Fruit fly (Drosophila melanogaster) whole organism, embryonic: ENCODE data around the gene phr6-4.

ENCODE experiments used
- Ada2b ChIP-seq: fragments of 200-800 bp; sonication (Bioruptor generic); IDR thresholded peaks from 2 replicates; pipeline ENCODE4 v1.3.6; 2022; ENCODE audit warnings: missing biosample characterization, missing genetic modification characterization
- Antp ChIP-seq: fragments of 200-800 bp; sonication (Bioruptor generic); optimal IDR thresholded peaks from 3 replicates; lab custom pipeline; 2016; ENCODE audit warnings: missing biosample characterization, missing genetic modification characterization
- Asciz ChIP-seq: fragments of 200-800 bp; sonication (Bioruptor generic); optimal IDR thresholded peaks from 2 replicates; lab custom pipeline; 2017; ENCODE audit warnings: missing biosample characterization, mild to moderate bottlenecking, missing genetic modification characterization, missing genetic modification reagents
- Bgb ChIP-seq: fragments of 200-800 bp; sonication (Bioruptor generic); IDR thresholded peaks from 2 replicates; pipeline ENCODE4 v1.3.6; 2022; ENCODE audit warnings: missing biosample characterization, missing genetic modification characterization; ENCODE audit not compliant: partially characterized antibody
- CG10979 ChIP-seq: fragments of 200-800 bp; sonication (Bioruptor generic); optimal IDR thresholded peaks from 2 replicates; lab custom pipeline; 2018; ENCODE audit warnings: missing biosample characterization, mild to moderate bottlenecking, missing genetic modification characterization, moderate library complexity
- CG11247 ChIP-seq: fragments of 200-800 bp; sonication (Bioruptor generic); IDR thresholded peaks from 2 replicates; pipeline ENCODE4 v1.3.6; 2022; ENCODE audit warnings: missing biosample characterization, missing genetic modification characterization
- CG11456 ChIP-seq: fragments of 200-800 bp; sonication (Bioruptor generic); IDR thresholded peaks from 3 replicates; pipeline ENCODE4 v1.3.6; 2022; ENCODE audit warnings: missing biosample characterization, missing genetic modification characterization
- CG1233 ChIP-seq: fragments of 200-800 bp; sonication (Bioruptor generic); optimal IDR thresholded peaks from 4 replicates; lab custom pipeline; 2018; ENCODE audit warnings: missing biosample characterization, mild to moderate bottlenecking, missing genetic modification characterization
- CG13287 ChIP-seq: fragments of 200-800 bp; sonication (Bioruptor generic); IDR thresholded peaks from 2 replicates; pipeline ENCODE4 v1.3.6; 2022; ENCODE audit warnings: missing biosample characterization, missing genetic modification characterization; ENCODE audit not compliant: partially characterized antibody
- CG14710 ChIP-seq: fragments of 200-800 bp; sonication (Bioruptor generic); optimal IDR thresholded peaks from 3 replicates; lab custom pipeline; 2019; ENCODE audit warnings: missing biosample characterization, mild to moderate bottlenecking, missing genetic modification characterization, moderate library complexity
- CG15269 ChIP-seq: fragments of 200-800 bp; sonication (Bioruptor generic); optimal IDR thresholded peaks from 2 replicates; lab custom pipeline; 2018; ENCODE audit warnings: missing biosample characterization, mild to moderate bottlenecking, missing genetic modification characterization, moderate library complexity
- CG16813 ChIP-seq: fragments of 200-800 bp; sonication (Bioruptor generic); IDR thresholded peaks from 3 replicates; pipeline ENCODE4 v1.3.6; 2022; ENCODE audit warnings: missing biosample characterization, missing genetic modification characterization; ENCODE audit not compliant: partially characterized antibody
- CG17568 ChIP-seq: fragments of 200-800 bp; sonication (Bioruptor generic); optimal IDR thresholded peaks from 2 replicates; lab custom pipeline; 2018; ENCODE audit warnings: missing biosample characterization, mild to moderate bottlenecking, missing genetic modification characterization, moderate library complexity
- CG30431 ChIP-seq: fragments of 200-800 bp; sonication (Bioruptor generic); optimal IDR thresholded peaks from 2 replicates; lab custom pipeline; 2017; ENCODE audit warnings: missing biosample characterization, missing genetic modification characterization
- CG3163 ChIP-seq: fragments of 200-800 bp; sonication (Bioruptor generic); optimal IDR thresholded peaks from 3 replicates; lab custom pipeline; 2016; ENCODE audit warnings: missing biosample characterization, missing genetic modification characterization
- CG3995 ChIP-seq: fragments of 200-800 bp; sonication (Bioruptor generic); optimal IDR thresholded peaks from 3 replicates; lab custom pipeline; 2016; ENCODE audit warnings: missing biosample characterization, missing genetic modification characterization
- CG6765 ChIP-seq: fragments of 200-800 bp; sonication (Bioruptor generic); optimal IDR thresholded peaks from 3 replicates; lab custom pipeline; 2017; ENCODE audit warnings: missing biosample characterization, mild to moderate bottlenecking, missing genetic modification characterization
- CG6791 ChIP-seq: fragments of 200-800 bp; sonication (Bioruptor generic); IDR thresholded peaks from 3 replicates; pipeline ENCODE4 v1.3.6; 2022; ENCODE audit warnings: missing biosample characterization, missing genetic modification characterization; ENCODE audit not compliant: partially characterized antibody
- CG8765 ChIP-seq: fragments of 200-800 bp; sonication (Bioruptor generic); IDR thresholded peaks from 2 replicates; pipeline ENCODE4 v1.3.6; 2022; ENCODE audit warnings: missing biosample characterization, missing genetic modification characterization
- CG9727 ChIP-seq: fragments of 200-800 bp; sonication (Bioruptor generic); optimal IDR thresholded peaks from 3 replicates; lab custom pipeline; 2017; ENCODE audit warnings: missing biosample characterization, mild to moderate bottlenecking, missing genetic modification characterization
- CkIIα-i1 ChIP-seq: fragments of 200-800 bp; sonication (Bioruptor generic); IDR thresholded peaks from 2 replicates; pipeline ENCODE4 v1.3.6; 2022; ENCODE audit warnings: missing biosample characterization, missing genetic modification characterization
- Dip3 ChIP-seq: fragments of 200-800 bp; sonication (Bioruptor generic); optimal IDR thresholded peaks from 3 replicates; lab custom pipeline; 2016; ENCODE audit warnings: missing biosample characterization, missing genetic modification characterization
- Doc2 ChIP-seq: fragments of 200-800 bp; sonication (Bioruptor generic); IDR thresholded peaks from 2 replicates; pipeline ENCODE4 v1.3.6; 2022; ENCODE audit warnings: missing biosample characterization, missing genetic modification characterization
- GATAe ChIP-seq: fragments of 200-800 bp; sonication (Bioruptor generic); conservative IDR thresholded peaks from 2 replicates; pipeline ENCODE4 v1.3.6; 2022; ENCODE audit warnings: missing biosample characterization, missing genetic modification characterization
- Gug ChIP-seq: fragments of 200-800 bp; sonication (Bioruptor generic); IDR thresholded peaks from 4 replicates; pipeline ENCODE4 v1.3.6; 2022; ENCODE audit warnings: missing biosample characterization, missing genetic modification characterization
- Neu2 ChIP-seq: fragments of 200-800 bp; sonication (Bioruptor generic); optimal IDR thresholded peaks from 3 replicates; lab custom pipeline; 2016; ENCODE audit warnings: missing biosample characterization, missing genetic modification characterization, borderline replicate concordance
- Nf-YB ChIP-seq: fragments of 200-800 bp; sonication (Bioruptor generic); optimal IDR thresholded peaks from 3 replicates; lab custom pipeline; 2019; ENCODE audit warnings: missing biosample characterization, mild to moderate bottlenecking, missing genetic modification characterization, moderate library complexity
- NfI ChIP-seq: fragments of 200-800 bp; sonication (Bioruptor generic); optimal IDR thresholded peaks from 3 replicates; lab custom pipeline; 2018; ENCODE audit warnings: missing biosample characterization, mild to moderate bottlenecking, missing genetic modification characterization, moderate library complexity
- Optix ChIP-seq: fragments of 200-800 bp; sonication (Bioruptor generic); IDR thresholded peaks from 3 replicates; pipeline ENCODE4 v1.3.6; 2022; ENCODE audit warnings: missing biosample characterization, missing genetic modification characterization
- Side ChIP-seq: fragments of 200-800 bp; sonication (Bioruptor generic); optimal IDR thresholded peaks from 2 replicates; lab custom pipeline; 2016; ENCODE audit warnings: missing biosample characterization, missing genetic modification characterization
- Sox100B ChIP-seq: fragments of 200-800 bp; sonication (Bioruptor generic); optimal IDR thresholded peaks from 3 replicates; lab custom pipeline; 2018; ENCODE audit warnings: missing biosample characterization, mild to moderate bottlenecking, missing genetic modification characterization
- Tbp ChIP-seq: fragments of >200 bp; optimal IDR thresholded peaks from 2 replicates; lab custom pipeline; 2018; ENCODE audit warnings: missing biosample characterization, missing genetic modification characterization
- ab ChIP-seq: fragments of 200-800 bp; sonication (Bioruptor generic); optimal IDR thresholded peaks from 2 replicates; lab custom pipeline; 2016; ENCODE audit warnings: missing biosample characterization, missing genetic modification characterization
- ap ChIP-seq: fragments of 200-800 bp; sonication (Bioruptor generic); IDR thresholded peaks from 2 replicates; pipeline ENCODE4 v1.3.6; 2022; ENCODE audit warnings: missing biosample characterization, missing genetic modification characterization
- ash1 ChIP-seq: fragments of 200-800 bp; sonication (Bioruptor generic); optimal IDR thresholded peaks from 2 replicates; lab custom pipeline; 2018; ENCODE audit warnings: missing biosample characterization, mild to moderate bottlenecking, missing genetic modification characterization
- bcd ChIP-seq: fragments of 200-800 bp; sonication (Bioruptor generic); optimal IDR thresholded peaks from 2 replicates; lab custom pipeline; 2017; ENCODE audit warnings: missing biosample characterization, mild to moderate bottlenecking, missing genetic modification characterization
- cas ChIP-seq: fragments of 200-800 bp; sonication (Bioruptor generic); IDR thresholded peaks from 2 replicates; pipeline ENCODE4 v1.3.6; 2022; ENCODE audit warnings: missing biosample characterization, missing genetic modification characterization
- cwo ChIP-seq: fragments of 200-800 bp; sonication (Bioruptor generic); optimal IDR thresholded peaks from 3 replicates; lab custom pipeline; 2017; ENCODE audit warnings: missing biosample characterization, missing genetic modification characterization, mild to moderate bottlenecking, moderate library complexity, missing genetic modification reagents
- da ChIP-seq: fragments of 200-800 bp; sonication (Bioruptor generic); optimal IDR thresholded peaks from 2 replicates; lab custom pipeline; 2016; ENCODE audit warnings: missing biosample characterization, missing genetic modification characterization
- exex ChIP-seq: fragments of 200-800 bp; sonication (Bioruptor generic); optimal IDR thresholded peaks from 4 replicates; lab custom pipeline; 2018; ENCODE audit warnings: missing biosample characterization, mild to moderate bottlenecking, missing genetic modification characterization, moderate library complexity
- mirr ChIP-seq: fragments of 200-800 bp; sonication (Bioruptor generic); optimal IDR thresholded peaks from 3 replicates; lab custom pipeline; 2018; ENCODE audit warnings: missing biosample characterization, mild to moderate bottlenecking, missing genetic modification characterization
- phol ChIP-seq: fragments of 200-800 bp; sonication (Bioruptor generic); optimal IDR thresholded peaks from 3 replicates; lab custom pipeline; 2018; ENCODE audit warnings: missing biosample characterization, mild to moderate bottlenecking, missing genetic modification characterization, moderate library complexity
- psq ChIP-seq: fragments of 200-800 bp; sonication (Bioruptor generic); optimal IDR thresholded peaks from 2 replicates; lab custom pipeline; 2017; ENCODE audit warnings: missing biosample characterization, missing genetic modification characterization
- ro ChIP-seq: fragments of 200-800 bp; sonication (Bioruptor generic); IDR thresholded peaks from 2 replicates; pipeline ENCODE4 v1.3.6; 2022; ENCODE audit warnings: missing biosample characterization, missing genetic modification characterization
- schlank ChIP-seq: fragments of 200-800 bp; sonication (Bioruptor generic); optimal IDR thresholded peaks from 2 replicates; lab custom pipeline; 2018; ENCODE audit warnings: missing biosample characterization, mild to moderate bottlenecking, missing genetic modification characterization
- so ChIP-seq: fragments of 200-800 bp; sonication (Bioruptor generic); IDR thresholded peaks from 3 replicates; pipeline ENCODE4 v1.3.6; 2022; ENCODE audit warnings: missing biosample characterization, missing genetic modification characterization
- stwl ChIP-seq: fragments of 200-800 bp; sonication (Bioruptor generic); optimal IDR thresholded peaks from 3 replicates; lab custom pipeline; 2018; ENCODE audit warnings: missing biosample characterization, mild to moderate bottlenecking, missing genetic modification characterization, moderate library complexity
- toy ChIP-seq: fragments of 200-800 bp; sonication (Bioruptor generic); IDR thresholded peaks from 2 replicates; pipeline ENCODE4 v1.3.6; 2022; ENCODE audit warnings: missing biosample characterization, missing genetic modification characterization
- ttk ChIP-seq: fragments of 200-800 bp; sonication (Bioruptor generic); IDR thresholded peaks from 2 replicates; pipeline ENCODE4 v2.1.2; 2022; ENCODE audit warnings: missing biosample characterization, missing genetic modification characterization
- zfh2 ChIP-seq: fragments of 200-800 bp; sonication (Bioruptor generic); optimal IDR thresholded peaks from 2 replicates; lab custom pipeline; 2016; ENCODE audit warnings: missing biosample characterization, missing genetic modification characterization

The phr6-4 gene

DNA sequence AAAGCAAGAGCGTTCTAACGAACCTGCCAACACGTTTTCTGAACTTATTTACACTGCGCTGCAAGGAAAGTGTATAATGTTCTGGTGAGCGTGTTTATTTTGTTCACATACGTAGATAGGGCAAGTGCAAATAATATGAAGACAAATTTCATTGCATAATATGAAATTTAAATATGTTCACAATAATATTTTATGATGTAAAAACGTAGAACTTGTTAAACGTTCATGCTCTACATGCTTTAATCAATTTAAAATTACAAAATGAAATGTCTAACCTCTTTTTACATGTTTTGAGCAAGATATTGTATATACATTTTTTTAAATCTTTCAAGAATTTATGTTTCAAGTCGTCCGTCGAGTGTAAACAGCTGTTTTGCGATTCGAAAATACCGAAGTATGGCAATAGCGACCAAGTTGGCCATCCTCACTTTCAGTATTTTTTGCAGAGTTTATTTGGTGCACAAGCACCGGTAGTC, at the start of gene phr6-4, which contains the start of gene CG2608:
phr6-4 (minus strand) TSS at position 398 of the 476 bp plus-strand sequence.
CG2608 (plus strand) TSS at position 429 of the 476 bp plus-strand sequence.
- peak; percentile 64; the same call in 1 of the 2 replicates for TF ChIP-seq Doc2 (GFP tag; lab: Robert Waterston, UW)
- TF ChIP-seq CG11247 (GFP tag; lab: Robert Waterston, UW): peak; percentile 66
- TF ChIP-seq Asciz (GFP tag; lab: Kevin White, UChicago): peak; percentile 91
- peak; percentile 60; the same call in 1 of the 3 replicates for TF ChIP-seq Optix (GFP tag; lab: Robert Waterston, UW)
- TF ChIP-seq Nf-YB (GFP tag; lab: Kevin White, UChicago): peak; percentile 82
- peak; percentile 68 for TF ChIP-seq exex (tag; lab: Kevin White, UChicago)
- peak; percentile 94 for TF ChIP-seq CG15269 (tag; lab: Kevin White, UChicago)
- TF ChIP-seq cas (GFP tag; lab: Robert Waterston, UW): peak; percentile 72
- TF ChIP-seq Sox100B (GFP tag; lab: Kevin White, UChicago): peak; percentile 94
- TF ChIP-seq psq: peak; percentile 78
- peak; percentile 60; the same call in 1 of the 2 replicates for TF ChIP-seq ap
- TF ChIP-seq NfI (GFP tag; lab: Kevin White, UChicago): peak; percentile 94
- peak; percentile 92 for TF ChIP-seq CG1233 (GFP tag; lab: Kevin White, UChicago)
- TF ChIP-seq CG3163: peak; percentile 71
- peak; percentile 76 for TF ChIP-seq Antp (GFP tag; lab: Kevin White, UChicago)
- peak; percentile 86 for TF ChIP-seq CG30431 (GFP tag; lab: Kevin White, UChicago)
- peak; percentile 89 for TF ChIP-seq zfh2
- peak; percentile 90 for TF ChIP-seq CG3995 (GFP tag; lab: Kevin White, UChicago)
- peak; percentile 44 for TF ChIP-seq stwl (tag; lab: Kevin White, UChicago)
- peak; percentile 92 for TF ChIP-seq bcd (GFP tag; lab: Kevin White, UChicago)
- no peak for TF ChIP-seq CG6791
- no peak for TF ChIP-seq CG13287
- peak; percentile 71 for TF ChIP-seq schlank (tag; lab: Kevin White, UChicago)
- TF ChIP-seq Tbp (GFP tag; lab: Kevin White, UChicago): no peak
- peak; percentile 81 for TF ChIP-seq cwo
- TF ChIP-seq ash1 (GFP tag; lab: Kevin White, UChicago): no peak
- peak; percentile 85 for TF ChIP-seq CG6765
- peak; percentile 71 for TF ChIP-seq da (GFP tag; lab: Kevin White, UChicago)
- peak; percentile 80; the same call in 1 of the 2 replicates for TF ChIP-seq CG8765 (GFP tag; lab: Robert Waterston, UW)
- TF ChIP-seq Dip3 (GFP tag; lab: Kevin White, UChicago): peak; percentile 89
- TF ChIP-seq so (GFP tag; lab: Robert Waterston, UW): peak; percentile 89
- TF ChIP-seq CG17568: peak; percentile 90
- peak; percentile 93 for TF ChIP-seq CG10979 (tag; lab: Kevin White, UChicago)
- peak; percentile 73 for TF ChIP-seq Side
- TF ChIP-seq GATAe (GFP tag; lab: Robert Waterston, UW): peak; percentile 49
- TF ChIP-seq toy (GFP tag; lab: Robert Waterston, UW): peak; percentile 64
- TF ChIP-seq CG16813 (GFP tag; lab: Robert Waterston, UW): no peak
- TF ChIP-seq Neu2 (GFP tag; lab: Kevin White, UChicago): no peak
- TF ChIP-seq CG14710 (tag; lab: Kevin White, UChicago): peak; percentile 94
- peak; percentile 81 for TF ChIP-seq ttk (GFP tag; lab: Robert Waterston, UW)
- no peak for TF ChIP-seq Bgb (GFP tag; lab: Robert Waterston, UW)
- peak; percentile 84 for TF ChIP-seq CG11456 (GFP tag; lab: Robert Waterston, UW)
- TF ChIP-seq phol (tag; lab: Kevin White, UChicago): peak; percentile 95
- peak; percentile 94 for TF ChIP-seq CG9727
- TF ChIP-seq ab: peak; percentile 57
- peak; percentile 81 for TF ChIP-seq Ada2b
- TF ChIP-seq CkIIα-i1 (GFP tag; lab: Robert Waterston, UW): no peak
- TF ChIP-seq mirr (GFP tag; lab: Kevin White, UChicago): peak; percentile 79
- TF ChIP-seq ro (GFP tag; lab: Robert Waterston, UW): 0 out of 2 replicates have a peak, but pooled peaks have one; percentile 21
- TF ChIP-seq Gug (GFP tag; lab: Robert Waterston, UW): peak; percentile 85
